Worm (Caenorhabditis elegans) whole organism, late embryonic: ENCODE data around the gene daf-9.
A peak's percentile ranks its signal among the peaks of the same experiment; 100 is the strongest.

Experiments
- F13H6.1 ChIP-seq: sonication (generic microtip); optimal IDR thresholded peaks from 2 replicates; lab custom pipeline; 2016; ENCODE audit warnings: missing genetic modification characterization, missing compliant biosample characterization
- K09A11.1 ChIP-seq: sonication (generic microtip); optimal IDR thresholded peaks from 2 replicates; lab custom pipeline; 2017; ENCODE audit warnings: antibody characterized with exemption, mild to moderate bottlenecking, missing genetic modification characterization, missing compliant biosample characterization; ENCODE audit not compliant: insufficient read depth
- Y22D7AL.16 ChIP-seq: sonication (generic microtip); optimal IDR thresholded peaks from 2 replicates; lab custom pipeline; 2016; ENCODE audit warnings: missing genetic modification characterization, missing compliant biosample characterization
- ahr-1 ChIP-seq: sonication (generic microtip); optimal IDR thresholded peaks from 2 replicates; lab custom pipeline; 2016; ENCODE audit warnings: missing genetic modification characterization, missing compliant biosample characterization
- ceh-14 ChIP-seq: sonication (generic microtip); optimal IDR thresholded peaks from 2 replicates; lab custom pipeline; 2016; ENCODE audit warnings: missing genotype, missing genetic modification characterization, missing compliant biosample characterization
- ceh-18 ChIP-seq: sonication (generic microtip); optimal IDR thresholded peaks from 2 replicates; lab custom pipeline; 2016; ENCODE audit warnings: missing genetic modification characterization, missing compliant biosample characterization
- ceh-19 ChIP-seq: fragments of 200-800 bp; sonication (Bioruptor generic); optimal IDR thresholded peaks from 2 replicates; lab custom pipeline; 2018; ENCODE audit warnings: mild to moderate bottlenecking, missing genetic modification characterization, missing compliant biosample characterization
- ceh-2 ChIP-seq: sonication (generic microtip); optimal IDR thresholded peaks from 2 replicates; lab custom pipeline; 2016; ENCODE audit warnings: missing genotype, missing genetic modification characterization, missing compliant biosample characterization
- ceh-30 ChIP-seq: fragments of 150-350 bp; optimal IDR thresholded peaks from 2 replicates; lab custom pipeline; 2014; ENCODE audit warnings: missing biosample characterization, missing genetic modification characterization
- ceh-31 ChIP-seq: sonication (generic microtip); optimal IDR thresholded peaks from 2 replicates; lab custom pipeline; 2016; ENCODE audit warnings: missing genetic modification characterization, missing compliant biosample characterization
- ceh-34 ChIP-seq: sonication (generic microtip); optimal IDR thresholded peaks from 2 replicates; lab custom pipeline; 2016; ENCODE audit warnings: mild to moderate bottlenecking, missing genetic modification characterization, missing compliant biosample characterization
- ceh-45 ChIP-seq: fragments of 200-800 bp; sonication (Bioruptor generic); IDR thresholded peaks from 2 replicates; pipeline ENCODE4 v1.3.6; 2022; ENCODE audit warnings: missing genetic modification reagents, missing genetic modification characterization, missing compliant biosample characterization
- ceh-48 ChIP-seq: sonication (generic microtip); optimal IDR thresholded peaks from 2 replicates; lab custom pipeline; 2016; ENCODE audit warnings: missing genetic modification characterization, inconsistent platforms, missing compliant biosample characterization
- ceh-6 ChIP-seq: fragments of 200-800 bp; sonication (Bioruptor generic); optimal IDR thresholded peaks from 2 replicates; lab custom pipeline; 2018; ENCODE audit warnings: mild to moderate bottlenecking, missing genetic modification characterization, missing compliant biosample characterization
- ceh-9 ChIP-seq: sonication (generic microtip); optimal IDR thresholded peaks from 2 replicates; lab custom pipeline; 2016; ENCODE audit warnings: mild to moderate bottlenecking, missing genetic modification characterization, inconsistent platforms, missing compliant biosample characterization
- che-1 ChIP-seq: sonication (generic microtip); optimal IDR thresholded peaks from 2 replicates; lab custom pipeline; 2016; ENCODE audit warnings: mild to moderate bottlenecking, missing genetic modification characterization, missing compliant biosample characterization
- dmd-4 ChIP-seq: sonication (generic microtip); optimal IDR thresholded peaks from 2 replicates; lab custom pipeline; 2016; ENCODE audit warnings: borderline replicate concordance, missing genetic modification characterization, missing compliant biosample characterization
- elt-4 ChIP-seq: sonication (generic microtip); optimal IDR thresholded peaks from 2 replicates; lab custom pipeline; 2016; ENCODE audit warnings: missing genetic modification characterization, missing compliant biosample characterization
- ets-4 ChIP-seq: sonication (generic microtip); optimal IDR thresholded peaks from 2 replicates; lab custom pipeline; 2016; ENCODE audit warnings: missing genetic modification characterization, missing compliant biosample characterization
- fax-1 ChIP-seq: sonication (generic microtip); optimal IDR thresholded peaks from 2 replicates; lab custom pipeline; 2016; ENCODE audit warnings: missing genotype, missing genetic modification characterization, missing compliant biosample characterization
- gmeb-2 ChIP-seq: sonication (generic microtip); optimal IDR thresholded peaks from 2 replicates; lab custom pipeline; 2016; ENCODE audit warnings: missing genetic modification characterization, inconsistent platforms, missing compliant biosample characterization
- hlh-15 ChIP-seq: sonication (generic microtip); optimal IDR thresholded peaks from 2 replicates; lab custom pipeline; 2016; ENCODE audit warnings: missing genetic modification characterization, missing compliant biosample characterization
- hlh-30 ChIP-seq: sonication (generic microtip); optimal IDR thresholded peaks from 2 replicates; lab custom pipeline; 2017; ENCODE audit warnings: antibody characterized with exemption, missing genetic modification characterization, missing compliant biosample characterization; ENCODE audit not compliant: insufficient read depth
- lim-6 ChIP-seq: sonication (generic microtip); optimal IDR thresholded peaks from 2 replicates; lab custom pipeline; 2016; ENCODE audit warnings: missing genetic modification characterization, missing compliant biosample characterization
- lin-11 ChIP-seq: fragments of 200-800 bp; sonication (Bioruptor generic); optimal IDR thresholded peaks from 2 replicates; lab custom pipeline; 2018; ENCODE audit warnings: mild to moderate bottlenecking, missing genetic modification characterization, missing compliant biosample characterization
- mec-3 ChIP-seq: sonication (generic microtip); optimal IDR thresholded peaks from 2 replicates; lab custom pipeline; 2016; ENCODE audit warnings: borderline replicate concordance, missing genetic modification characterization, missing compliant biosample characterization
- nfya-1 ChIP-seq: sonication (generic microtip); optimal IDR thresholded peaks from 2 replicates; lab custom pipeline; 2017; ENCODE audit warnings: missing genetic modification characterization, mild to moderate bottlenecking, missing compliant biosample characterization, antibody characterized with exemption, moderate library complexity
- nhr-11 ChIP-seq: fragments of 150-350 bp; optimal IDR thresholded peaks from 2 replicates; lab custom pipeline; 2014; ENCODE audit warnings: missing biosample characterization, missing genetic modification characterization
- nhr-232 ChIP-seq: sonication (generic microtip); optimal IDR thresholded peaks from 2 replicates; lab custom pipeline; 2016; ENCODE audit warnings: missing genetic modification characterization, missing compliant biosample characterization
- odd-2 ChIP-seq: sonication (generic microtip); optimal IDR thresholded peaks from 2 replicates; lab custom pipeline; 2017; ENCODE audit warnings: antibody characterized with exemption, mild to moderate bottlenecking, missing genetic modification characterization, missing compliant biosample characterization
- pag-3 ChIP-seq: sonication (generic microtip); optimal IDR thresholded peaks from 2 replicates; lab custom pipeline; 2016; ENCODE audit warnings: missing compliant biosample characterization, missing genetic modification characterization, borderline replicate concordance
- pat-9 ChIP-seq: fragments of 200-800 bp; sonication (Bioruptor generic); optimal IDR thresholded peaks from 2 replicates; lab custom pipeline; 2018; ENCODE audit warnings: mild to moderate bottlenecking, missing genetic modification characterization, moderate library complexity, missing compliant biosample characterization
- pha-4 ChIP-seq: fragments of 150-350 bp; optimal IDR thresholded peaks from 2 replicates; lab custom pipeline; 2018; ENCODE audit warnings: missing biosample characterization, missing genetic modification reagents, missing genetic modification characterization
- pqm-1 ChIP-seq: sonication (generic microtip); optimal IDR thresholded peaks from 2 replicates; lab custom pipeline; 2016; ENCODE audit warnings: missing genetic modification characterization, missing compliant biosample characterization
- pros-1 ChIP-seq: fragments of 150-350 bp; optimal IDR thresholded peaks from 2 replicates; lab custom pipeline; 2014; ENCODE audit warnings: missing biosample characterization, missing genetic modification reagents, missing genetic modification characterization
- ref-2 ChIP-seq: sonication (generic microtip); optimal IDR thresholded peaks from 2 replicates; lab custom pipeline; 2016; ENCODE audit warnings: missing genetic modification characterization, missing compliant biosample characterization
- sdc-2 ChIP-seq: sonication (generic microtip); optimal IDR thresholded peaks from 2 replicates; lab custom pipeline; 2016; ENCODE audit warnings: missing genotype, missing genetic modification characterization, missing compliant biosample characterization
- sox-2 ChIP-seq: fragments of 200-800 bp; sonication (Bioruptor generic); IDR thresholded peaks from 2 replicates; pipeline ENCODE4 v1.3.6; 2022; ENCODE audit warnings: missing genetic modification reagents, missing genetic modification characterization, missing compliant biosample characterization
- sox-4 ChIP-seq: sonication (generic microtip); optimal IDR thresholded peaks from 2 replicates; lab custom pipeline; 2017; ENCODE audit warnings: mild to moderate bottlenecking, missing genetic modification characterization, inconsistent platforms, missing compliant biosample characterization
- tbx-7 ChIP-seq: sonication (generic microtip); optimal IDR thresholded peaks from 2 replicates; lab custom pipeline; 2016; ENCODE audit warnings: missing genotype, missing genetic modification characterization, missing compliant biosample characterization
- unc-3 ChIP-seq, 2 experiments: fragments of 200-800 bp in 1 of 2; sonication (Bioruptor generic) in 1 of 2; sonication (generic microtip) in 1 of 2; conservative IDR thresholded peaks in 1 of 2; optimal IDR thresholded peaks in 1 of 2; 2 replicates each; pipeline versions ENCODE4 v1.3.6 to Lab custom; 2016 to 2022; ENCODE audit warnings: missing compliant biosample characterization in 2 of 2, missing genetic modification characterization in 2 of 2, missing genetic modification reagents in 1 of 2
- unc-42 ChIP-seq: sonication (generic microtip); optimal IDR thresholded peaks from 2 replicates; lab custom pipeline; 2016; ENCODE audit warnings: missing genotype, missing genetic modification characterization, missing compliant biosample characterization
- unc-55 ChIP-seq: sonication (generic microtip); optimal IDR thresholded peaks from 2 replicates; lab custom pipeline; 2017; ENCODE audit warnings: missing biosample characterization, missing genetic modification reagents, missing genetic modification characterization
- unc-86 ChIP-seq: sonication (generic microtip); optimal IDR thresholded peaks from 2 replicates; lab custom pipeline; 2016; ENCODE audit warnings: missing genetic modification characterization, missing compliant biosample characterization
- zip-5 ChIP-seq: sonication (generic microtip); optimal IDR thresholded peaks from 2 replicates; lab custom pipeline; 2016; ENCODE audit warnings: missing genetic modification characterization, missing compliant biosample characterization
- ztf-16 ChIP-seq: sonication (generic microtip); optimal IDR thresholded peaks from 2 replicates; lab custom pipeline; 2017; ENCODE audit warnings: missing genetic modification characterization, missing compliant biosample characterization

The daf-9 gene

ce11 chrX:6205325-6205724 is 8.6 kb downstream of the daf-9 start:
- TF ChIP-seq pqm-1 (tag; lab: Kevin White, UChicago) (no peak), ets-4 (tag; lab: Kevin White, UChicago) (no peak), ceh-2 (tag; lab: Kevin White, UChicago) (no peak), che-1 (tag; lab: Kevin White, UChicago) (no peak), dmd-4 (tag; lab: Kevin White, UChicago) (no peak), F13H6.1 (no peak), ceh-6 (no peak), nhr-232 (tag; lab: Kevin White, UChicago) (no peak), fax-1 (tag; lab: Kevin White, UChicago) (no peak)

ce11 chrX:6206305-6206704 is 9.6 kb downstream of the daf-9 start, which contains the start of gene mtp-18:
Gene mtp-18 (minus strand): TSS chrX:6206405.
- TF ChIP-seq ceh-30 (tag; lab: Kevin White, UChicago): no peak
- TF ChIP-seq lim-6 (tag; lab: Kevin White, UChicago): no peak
- TF ChIP-seq ceh-9 (tag; lab: Kevin White, UChicago): no peak
- no peak for TF ChIP-seq elt-4 (tag; lab: Kevin White, UChicago)

- TF ChIP-seq lin-11 (peak; percentile 92), mec-3 (tag; lab: Kevin White, UChicago) (peak; percentile 97), hlh-30 (tag; lab: Kevin White, UChicago) (peak; percentile 62), ceh-14 (tag; lab: Kevin White, UChicago) (peak; percentile 97), ref-2 (peak; percentile 98), gmeb-2 (tag; lab: Kevin White, UChicago) (peak; percentile 98), ceh-6 (peak; percentile 98), odd-2 (tag; lab: Kevin White, UChicago) (peak; percentile 74), unc-3 (GFP tag; conservative IDR thresholded peaks at IDR 0.05; lab: Robert Waterston, UW) (peak; percentile 98), unc-3 (tag; optimal IDR thresholded peaks at IDR 0.05; lab: Kevin White, UChicago) (peak; percentile 95), Y22D7AL.16 (tag; lab: Kevin White, UChicago) (peak; percentile 95), ceh-31 (peak; percentile 97), ztf-16 (peak; percentile 98), ceh-34 (tag; lab: Kevin White, UChicago) (peak; percentile 98), ahr-1 (tag; lab: Kevin White, UChicago) (peak; percentile 93), pha-4 (tag; lab: Kevin White, UChicago) (no peak), ceh-48 (tag; lab: Kevin White, UChicago) (peak; percentile 93), che-1 (tag; lab: Kevin White, UChicago) (peak; percentile 95), sox-4 (peak; percentile 99), nhr-232 (tag; lab: Kevin White, UChicago) (peak; percentile 96), pag-3 (tag; lab: Kevin White, UChicago) (peak; percentile 96), ceh-19 (GFP tag; lab: Kevin White, UChicago) (peak; percentile 97), ceh-45 (GFP tag; lab: Robert Waterston, UW) (peak; percentile 92), ceh-9 (tag; lab: Kevin White, UChicago) (peak; percentile 96), nhr-11 (tag; lab: Kevin White, UChicago) (no peak), zip-5 (tag; lab: Kevin White, UChicago) (peak; percentile 91), pqm-1 (tag; lab: Kevin White, UChicago) (peak; percentile 92), ceh-18 (tag; lab: Kevin White, UChicago) (peak; percentile 97), unc-55 (GFP tag; lab: Kevin White, UChicago) (peak; percentile 47), lim-6 (tag; lab: Kevin White, UChicago) (peak; percentile 96), ceh-30 (tag; lab: Kevin White, UChicago) (peak; percentile 97), nfya-1 (tag; lab: Kevin White, UChicago) (peak; percentile 86), K09A11.1 (tag; lab: Kevin White, UChicago) (peak; percentile 82), sox-2 (GFP tag; lab: Robert Waterston, UW) (peak; percentile 96), pat-9 (tag; lab: Kevin White, UChicago) (peak; percentile 98), hlh-15 (tag; lab: Kevin White, UChicago) (peak; percentile 99), dmd-4 (tag; lab: Kevin White, UChicago) (peak; percentile 96), unc-42 (tag; lab: Kevin White, UChicago) (peak; percentile 97), sdc-2 (tag; lab: Kevin White, UChicago) (peak; percentile 94), tbx-7 (peak; percentile 89), pros-1 (tag; lab: Kevin White, UChicago) (peak; percentile 66), unc-86 (peak; percentile 97)
Measured at ce11 chrX:6207687-6208088, 11.0 kb downstream of the daf-9 start, which contains the start of gene T13C5.6. Gene T13C5.6 (minus strand): TSS chrX:6207687.
